Fruit fly (Drosophila melanogaster): Measurements from ENCODE around the gene eff.

The eff gene

DNA sequence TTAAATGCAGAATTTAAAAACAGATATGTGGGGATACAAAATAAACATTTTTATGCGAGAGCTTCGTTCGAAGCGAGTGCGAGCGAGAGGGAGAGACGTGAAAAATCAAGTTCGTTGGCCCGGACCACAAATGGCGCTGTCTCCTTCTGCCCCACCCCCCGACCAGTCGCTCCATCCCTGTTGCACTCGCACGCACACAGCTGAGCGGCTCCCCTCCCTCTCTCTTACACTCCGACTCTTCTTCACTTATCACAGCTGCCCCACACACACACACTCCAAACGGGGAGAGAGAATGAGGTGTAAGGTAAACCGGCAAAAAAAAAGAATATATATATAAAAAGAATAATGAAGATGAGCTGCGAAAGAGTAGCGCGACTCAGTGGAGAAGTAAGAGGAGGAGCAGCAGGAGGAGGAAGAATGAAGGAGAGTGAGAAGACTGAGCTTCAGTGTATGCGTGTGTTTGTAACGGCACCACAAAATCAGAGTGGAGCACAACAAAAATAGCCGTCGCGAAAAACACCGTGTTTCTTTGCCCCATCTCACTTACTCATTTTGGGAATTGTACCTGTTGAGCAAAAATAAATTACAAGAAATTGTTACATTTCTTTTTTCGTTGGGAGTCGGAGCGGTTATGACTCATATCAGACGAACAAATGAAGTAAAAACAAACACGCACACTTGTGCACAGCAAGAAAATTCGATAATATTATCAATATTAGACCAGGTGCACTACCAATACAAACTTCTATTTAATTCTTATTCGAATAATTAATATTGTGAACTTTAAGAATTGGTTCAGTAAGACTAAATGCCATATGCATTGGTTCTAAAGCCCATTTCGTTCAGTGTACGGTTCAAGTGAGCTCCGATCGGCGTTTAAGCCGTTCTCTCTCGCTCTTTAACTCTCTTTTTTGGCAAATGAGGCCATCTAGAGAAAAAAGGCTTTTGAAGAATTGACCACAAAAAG lies 2.9 kb downstream of the eff start (continued):
- peak; percentile 69 for TF ChIP-seq Myb (GFP tag; optimal IDR thresholded peaks at IDR 0.05)
- peak; percentile 72 for TF ChIP-seq CG8281 (tag; optimal IDR thresholded peaks at IDR 0.05)
- TF ChIP-seq tap (tag; optimal IDR thresholded peaks at IDR 0.05) = peak; percentile 91
- peak; percentile 95 for TF ChIP-seq CG6689 (GFP tag; IDR thresholded peaks at IDR 0.05)
- peak; percentile 93 for TF ChIP-seq mam (GFP tag; optimal IDR thresholded peaks at IDR 0.05)
- TF ChIP-seq abd-A (tag; optimal IDR thresholded peaks at IDR 0.05) = peak; percentile 80
- TF ChIP-seq D (optimal IDR thresholded peaks at IDR 0.05) = no peak
- peak; percentile 94 for TF ChIP-seq D (GFP tag; optimal IDR thresholded peaks at IDR 0.05)
- TF ChIP-seq CG1233 (GFP tag; optimal IDR thresholded peaks at IDR 0.05) = peak; percentile 93
- peak; percentile 56 for TF ChIP-seq Sry-δ (GFP tag; optimal IDR thresholded peaks at IDR 0.05)
- peak; percentile 95 for TF ChIP-seq pnt (GFP tag; optimal IDR thresholded peaks at IDR 0.05)
- peak; percentile 32 for TF ChIP-seq CG34376 (GFP tag; optimal IDR thresholded peaks at IDR 0.05)
- TF ChIP-seq ems (GFP tag; optimal IDR thresholded peaks at IDR 0.05) = peak; percentile 94
- TF ChIP-seq B-H1 (GFP tag; IDR thresholded peaks at IDR 0.05) = peak; percentile 93
- TF ChIP-seq CG5953 (GFP tag; IDR thresholded peaks at IDR 0.05) = peak; percentile 89
- TF ChIP-seq eyg (GFP tag; optimal IDR thresholded peaks at IDR 0.05) = peak; percentile 86
- peak; percentile 92 for TF ChIP-seq org-1 (GFP tag; optimal IDR thresholded peaks at IDR 0.05)
- peak; percentile 48 for TF ChIP-seq mirr (GFP tag; optimal IDR thresholded peaks at IDR 0.05)
- peak; percentile 92 for TF ChIP-seq CG6854 (GFP tag; optimal IDR thresholded peaks at IDR 0.05)
- peak; percentile 82 for TF ChIP-seq CG11696 (GFP tag; IDR thresholded peaks at IDR 0.05)
- peak; percentile 87 for TF ChIP-seq CHES-1-like (GFP tag; optimal IDR thresholded peaks at IDR 0.05)
- TF ChIP-seq run (tag; optimal IDR thresholded peaks at IDR 0.05) = peak; percentile 87
- peak; percentile 91 for TF ChIP-seq gce (GFP tag; IDR thresholded peaks at IDR 0.05)
- peak; percentile 88 for TF ChIP-seq CG11723 (GFP tag; optimal IDR thresholded peaks at IDR 0.05)
- TF ChIP-seq CG31365 (tag; optimal IDR thresholded peaks at IDR 0.05) = peak; percentile 70
- peak; percentile 93 for TF ChIP-seq CG17361 (GFP tag; IDR thresholded peaks at IDR 0.05)
- peak; percentile 95 for TF ChIP-seq az2 (GFP tag; optimal IDR thresholded peaks at IDR 0.05)
- peak; percentile 89 for TF ChIP-seq CG12236 (GFP tag; optimal IDR thresholded peaks at IDR 0.05)
- peak; percentile 92 for TF ChIP-seq CG4404 (GFP tag; IDR thresholded peaks at IDR 0.05)
- peak; percentile 96 for TF ChIP-seq Ssrp (tag; optimal IDR thresholded peaks at IDR 0.05)
- TF ChIP-seq nerfin-2 (GFP tag; IDR thresholded peaks at IDR 0.05; ENCODE audit: partially characterized antibody) = no peak
- no peak for TF ChIP-seq prd (optimal IDR thresholded peaks at IDR 0.05)
- peak; percentile 97 for TF ChIP-seq prd (GFP tag; IDR thresholded peaks at IDR 0.05)
- TF ChIP-seq Med (GFP tag) = peak; percentile 99
- peak; percentile 95 for TF ChIP-seq sisA (GFP tag; IDR thresholded peaks at IDR 0.05)
- TF ChIP-seq CG17829 (tag; optimal IDR thresholded peaks at IDR 0.05) = peak; percentile 94
- TF ChIP-seq vnd (GFP tag; IDR thresholded peaks at IDR 0.05; ENCODE audit: partially characterized antibody) = no peak
- peak; percentile 88 for TF ChIP-seq CG1792 (GFP tag; optimal IDR thresholded peaks at IDR 0.05)
- peak; percentile 76 for TF ChIP-seq Usf (GFP tag; optimal IDR thresholded peaks at IDR 0.05)
- TF ChIP-seq Drgx (GFP tag; IDR thresholded peaks at IDR 0.05) = peak; percentile 97
- peak; percentile 79 for TF ChIP-seq CG3163 (GFP tag; optimal IDR thresholded peaks at IDR 0.05)
- TF ChIP-seq CG13775 (GFP tag; optimal IDR thresholded peaks at IDR 0.05) = peak; percentile 92
- TF ChIP-seq CG3281 (GFP tag; optimal IDR thresholded peaks at IDR 0.05) = peak; percentile 91
- peak in 1 of 2 experiments; percentile 89 for TF ChIP-seq Eip74EF (GFP tag; optimal IDR thresholded peaks at IDR 0.05)
- peak; percentile 94 for TF ChIP-seq CG11247 (GFP tag; IDR thresholded peaks at IDR 0.05)
- TF ChIP-seq CG12071 (GFP tag; optimal IDR thresholded peaks at IDR 0.05) = peak; percentile 91
- peak; percentile 97 for TF ChIP-seq Xrp1 (GFP tag; IDR thresholded peaks at IDR 0.05)
- TF ChIP-seq fu2 (GFP tag; optimal IDR thresholded peaks at IDR 0.05) = peak; percentile 80
- TF ChIP-seq CG14860 (GFP tag; IDR thresholded peaks at IDR 0.05; ENCODE audit: partially characterized antibody) = no peak

Data from whole organism, embryonic.